Worm (Caenorhabditis elegans): ENCODE data around the gene T27A10.6.

DNA sequence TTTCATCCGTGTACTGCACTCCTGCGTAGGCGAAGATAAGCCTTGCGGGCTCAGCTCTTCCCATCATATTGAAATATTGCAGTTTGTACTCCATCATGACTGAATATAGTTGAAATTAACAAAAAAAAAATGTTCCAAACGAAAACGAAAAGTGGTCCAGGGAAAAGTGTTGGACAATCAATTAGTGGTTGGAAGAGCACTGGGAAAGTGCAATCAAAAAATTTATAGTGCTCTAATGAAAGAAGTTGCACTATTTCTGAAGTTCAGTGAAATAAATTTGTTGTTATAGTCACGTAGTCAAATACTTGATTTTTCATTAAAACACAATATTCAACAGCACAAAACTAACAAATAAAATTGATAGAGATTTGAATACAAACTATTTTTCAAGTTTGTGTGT is 37.5 kb upstream of the T27A10.6 start, which contains the start of gene gst-11:
- TF ChIP-seq mes-4 (tag; optimal IDR thresholded peaks at IDR 0.05) (no peak), T26A5.8 (tag; optimal IDR thresholded peaks at IDR 0.05) (no peak), madf-3 (GFP tag; IDR thresholded peaks at IDR 0.05) (no peak), K12H6.12 (tag; optimal IDR thresholded peaks at IDR 0.05) (no peak), snpc-4 (GFP tag; optimal IDR thresholded peaks at IDR 0.05) (no peak), snpc-4 (tag; optimal IDR thresholded peaks at IDR 0.05) (no peak), F57C9.4 (tag; optimal IDR thresholded peaks at IDR 0.05) (no peak), dpff-1 (tag; optimal IDR thresholded peaks at IDR 0.05) (no peak), F33H1.4 (GFP tag; IDR thresholded peaks at IDR 0.05) (no peak), Y79H2A.3 (GFP tag; conservative IDR thresholded peaks at IDR 0.05) (no peak), bed-2 (GFP tag; IDR thresholded peaks at IDR 0.05) (no peak)
